Fruit fly (Drosophila melanogaster): ENCODE measurements around the gene CG9578.
"Not testable (repeated sequence)": the region's sequence is repeated elsewhere in the genome, so short reads cannot be mapped to it uniquely, and the experiment has no call there.

- TF ChIP-seq pan (optimal IDR thresholded peaks at IDR 0.05); psq (optimal IDR thresholded peaks at IDR 0.05); CG8478 (optimal IDR thresholded peaks at IDR 0.05); Dll (optimal IDR thresholded peaks at IDR 0.05); EcR (GFP tag; optimal IDR thresholded peaks at IDR 0.05); usp (GFP tag; optimal IDR thresholded peaks at IDR 0.05): not testable (repeated sequence)
Measured at dm6 chrX:20194127-20194526, 24.1 kb downstream of the CG9578 start, which contains the start of gene Sdic3.
